Fruit fly (Drosophila melanogaster): ENCODE data around the gene Jon25Bii.

Jon25Bii gene

DNA sequence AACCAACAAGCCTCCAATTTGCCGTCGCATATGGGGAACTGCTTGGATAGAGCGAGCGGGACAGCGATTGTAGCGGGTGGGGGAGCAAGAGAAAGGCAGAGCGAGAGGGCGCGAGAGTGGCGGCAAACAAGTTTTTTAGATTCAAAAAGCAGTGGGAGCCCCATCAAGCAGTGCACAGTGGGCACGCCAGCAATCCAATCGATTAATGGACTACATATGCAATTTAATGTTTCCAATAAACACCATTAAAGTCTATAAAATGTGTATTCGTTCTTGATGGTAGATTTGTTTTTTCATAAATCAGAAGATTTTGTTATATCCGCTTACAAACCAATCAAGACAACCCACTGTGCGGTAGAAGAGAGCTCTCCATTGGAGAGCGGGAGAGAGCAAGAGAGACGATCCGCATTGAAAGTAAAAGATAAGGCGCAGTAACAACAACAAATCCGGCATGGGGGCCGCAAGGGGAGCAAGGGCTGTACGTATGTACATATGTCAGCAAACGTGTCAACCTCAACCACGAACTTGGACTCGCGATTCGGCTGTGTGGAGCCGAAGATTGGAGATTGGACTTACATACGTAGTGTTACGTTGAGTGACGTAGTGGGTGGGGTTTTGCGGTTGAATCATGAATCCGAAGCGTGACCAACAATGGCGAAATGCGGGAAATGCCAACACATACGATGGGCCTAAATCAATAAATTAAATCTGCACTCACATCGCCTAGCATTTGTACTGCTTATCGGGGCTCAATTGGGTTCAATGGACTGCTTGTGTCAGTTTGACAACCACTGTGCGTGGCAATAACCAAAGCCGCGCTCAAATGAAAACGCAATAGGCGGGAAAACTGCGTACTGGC lies 44.7 kb upstream of the Jon25Bii start (continued):
- TF ChIP-seq ash1 (GFP tag; optimal IDR thresholded peaks at IDR 0.05): peak; percentile 93
- TF ChIP-seq danr (GFP tag; IDR thresholded peaks at IDR 0.05): peak; percentile 99
- TF ChIP-seq cad (GFP tag; optimal IDR thresholded peaks at IDR 0.05): peak; percentile 60
- peak; percentile 39; the same call in 1 of the 2 replicates for TF ChIP-seq Scr (GFP tag; IDR thresholded peaks at IDR 0.05; ENCODE audit: partially characterized antibody)
- peak; percentile 94 for TF ChIP-seq grn (GFP tag; optimal IDR thresholded peaks at IDR 0.05)
- peak; percentile 99 for TF ChIP-seq CG17359 (tag; optimal IDR thresholded peaks at IDR 0.05)
- TF ChIP-seq Sox100B (GFP tag; optimal IDR thresholded peaks at IDR 0.05): peak; percentile 97
- TF ChIP-seq Bteb2 (GFP tag; optimal IDR thresholded peaks at IDR 0.05): peak; percentile 98
- peak; percentile 99 for TF ChIP-seq CG13624 (GFP tag; optimal IDR thresholded peaks at IDR 0.05)
- peak; percentile 66; the same call in 2 of the 3 replicates for TF ChIP-seq Opbp (GFP tag; IDR thresholded peaks at IDR 0.05; ENCODE audit: partially characterized antibody)
- peak; percentile 98 to 99 for TF ChIP-seq Hr51 (GFP tag; optimal IDR thresholded peaks at IDR 0.05)
- peak; percentile 97 for TF ChIP-seq CG7987 (GFP tag; optimal IDR thresholded peaks at IDR 0.05)
- peak; percentile 98 for TF ChIP-seq Doc2 (GFP tag; IDR thresholded peaks at IDR 0.05)
- TF ChIP-seq fd102C (GFP tag; optimal IDR thresholded peaks at IDR 0.05): peak; percentile 78
- peak in 1 of 3 experiments; percentile 98 for TF ChIP-seq lola (GFP tag; optimal IDR thresholded peaks at IDR 0.05)
- peak; percentile 99 for TF ChIP-seq croc (GFP tag; conservative IDR thresholded peaks at IDR 0.05)
- TF ChIP-seq CG18764 (GFP tag; optimal IDR thresholded peaks at IDR 0.05): peak; percentile 99
- peak; percentile 99 for TF ChIP-seq CG5245 (GFP tag; optimal IDR thresholded peaks at IDR 0.05)
- peak; percentile 99 for TF ChIP-seq fd96Cb (tag; optimal IDR thresholded peaks at IDR 0.05)
- TF ChIP-seq insv (GFP tag; optimal IDR thresholded peaks at IDR 0.05): peak; percentile 9 to 70
- TF ChIP-seq gcm (GFP tag; optimal IDR thresholded peaks at IDR 0.05): peak; percentile 99
- TF ChIP-seq Gsc (GFP tag; IDR thresholded peaks at IDR 0.05): no peak; the same call in 1 of the 2 replicates
- peak; percentile 91 to 97 for TF ChIP-seq Eip74EF (GFP tag; optimal IDR thresholded peaks at IDR 0.05)
- peak; percentile 96 for TF ChIP-seq CkIIα-i1 (GFP tag; IDR thresholded peaks at IDR 0.05)
- peak; percentile 99 for TF ChIP-seq CG3281 (GFP tag; optimal IDR thresholded peaks at IDR 0.05)
- TF ChIP-seq CG4404 (GFP tag; IDR thresholded peaks at IDR 0.05): peak; percentile 98
- TF ChIP-seq da (GFP tag; optimal IDR thresholded peaks at IDR 0.05): peak; percentile 99
- peak; percentile 12 for TF ChIP-seq HLHmδ (GFP tag; optimal IDR thresholded peaks at IDR 0.05)
- peak; percentile 99 for TF ChIP-seq stc (GFP tag; IDR thresholded peaks at IDR 0.05)
- TF ChIP-seq Vsx1 (GFP tag; optimal IDR thresholded peaks at IDR 0.05): peak; percentile 96
- no peak for TF ChIP-seq Hr39 (optimal IDR thresholded peaks at IDR 0.05)
- TF ChIP-seq E2f2 (GFP tag; IDR thresholded peaks at IDR 0.05): peak; percentile 88
- peak; percentile 44; the same call in 1 of the 2 replicates for TF ChIP-seq ato (GFP tag; IDR thresholded peaks at IDR 0.05; ENCODE audit: partially characterized antibody)
- TF ChIP-seq cas (GFP tag; IDR thresholded peaks at IDR 0.05): peak; percentile 98
- TF ChIP-seq NFAT (GFP tag; IDR thresholded peaks at IDR 0.05): peak; percentile 99
- TF ChIP-seq inv (GFP tag; IDR thresholded peaks at IDR 0.05; ENCODE audit: partially characterized antibody): peak; percentile 62
- peak; percentile 99 for TF ChIP-seq bcd (GFP tag; optimal IDR thresholded peaks at IDR 0.05)
- peak; percentile 94 for TF ChIP-seq Jarid2 (GFP tag; optimal IDR thresholded peaks at IDR 0.05)
- TF ChIP-seq gem (tag; optimal IDR thresholded peaks at IDR 0.05): peak; percentile 100
- TF ChIP-seq CG18011 (GFP tag; optimal IDR thresholded peaks at IDR 0.05): peak; percentile 91
- TF ChIP-seq dmrt99B (tag; optimal IDR thresholded peaks at IDR 0.05): peak; percentile 99
- TF ChIP-seq lov (optimal IDR thresholded peaks at IDR 0.05): no peak
- peak; percentile 98 for TF ChIP-seq lov (GFP tag; IDR thresholded peaks at IDR 0.05)
- peak; percentile 99 for TF ChIP-seq B-H1 (GFP tag; IDR thresholded peaks at IDR 0.05)
- TF ChIP-seq Xbp1 (GFP tag; optimal IDR thresholded peaks at IDR 0.05): peak; percentile 99
- TF ChIP-seq lab (GFP tag; optimal IDR thresholded peaks at IDR 0.05): peak; percentile 99
- TF ChIP-seq Lim3 (GFP tag; IDR thresholded peaks at IDR 0.05): peak; percentile 99; the same call in 1 of the 2 replicates

Data from whole organism, embryonic.